Worm (Caenorhabditis elegans): ENCODE results near the gene srh-133.

DNA sequence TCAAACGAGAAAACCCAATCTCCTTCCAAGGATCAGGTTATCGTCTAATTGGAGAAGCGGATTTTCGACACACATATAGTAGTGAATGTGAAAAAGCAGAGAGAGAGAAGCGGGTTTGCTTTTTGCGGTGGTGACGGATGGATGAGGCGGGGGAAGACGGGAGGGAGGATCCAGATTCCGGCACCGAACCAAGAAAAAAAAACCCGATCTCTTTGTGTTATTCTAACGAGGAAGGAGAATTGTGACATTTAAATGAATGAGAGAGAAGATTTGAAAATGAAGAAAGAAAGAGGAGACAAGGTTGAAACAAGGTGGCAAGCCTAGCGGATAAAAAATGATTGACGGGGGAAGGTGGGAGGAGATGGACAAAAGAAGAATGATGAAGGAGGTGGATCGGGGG is 10.1 kb downstream of the srh-133 start:
- TF ChIP-seq ceh-62 (tag; optimal IDR thresholded peaks at IDR 0.05) (no peak), lsy-2 (tag; optimal IDR thresholded peaks at IDR 0.05) (no peak), aha-1 (tag) (no peak), unc-62 (GFP tag; optimal IDR thresholded peaks at IDR 0.05 in 1 of 2) (no peak), unc-62 (tag; optimal IDR thresholded peaks at IDR 0.05) (no peak), dmd-8 (GFP tag; IDR thresholded peaks at IDR 0.05) (no peak), set-16 (GFP tag; IDR thresholded peaks at IDR 0.05) (no peak)

All from whole organism, L4 larva.